Fruit fly (Drosophila melanogaster) whole organism, pupa: Measurements from ENCODE around the gene yellow-e2.

Source experiments
- CG13204 ChIP-seq: fragments of 200-800 bp; sonication (Bioruptor generic); optimal IDR thresholded peaks from 2 replicates; lab custom pipeline; 2018; ENCODE audit warnings: missing biosample characterization, mild to moderate bottlenecking, missing genetic modification characterization, moderate library complexity
- CG32121 ChIP-seq: fragments of 200-800 bp; sonication (Bioruptor generic); IDR thresholded peaks from 2 replicates; pipeline ENCODE4 v1.3.6; 2022; ENCODE audit warnings: missing biosample characterization, missing genetic modification characterization
- CG4496 ChIP-seq: fragments of 200-800 bp; sonication (Bioruptor generic); IDR thresholded peaks from 3 replicates; pipeline ENCODE4 v1.3.6; 2022; ENCODE audit warnings: missing biosample characterization, missing genetic modification characterization
- CG8159 ChIP-seq: fragments of 200-800 bp; sonication (Bioruptor generic); optimal IDR thresholded peaks from 3 replicates; lab custom pipeline; 2018; ENCODE audit warnings: missing biosample characterization, mild to moderate bottlenecking, missing genetic modification characterization, moderate library complexity
- EcR ChIP-seq: fragments of 200-800 bp; sonication (Bioruptor generic); optimal IDR thresholded peaks from 3 replicates; lab custom pipeline; 2019; ENCODE audit warnings: missing biosample characterization, missing genetic modification characterization, mild to moderate bottlenecking, moderate library complexity, missing genetic modification reagents
- Ets98B ChIP-seq: fragments of 200-800 bp; sonication (Bioruptor generic); IDR thresholded peaks from 2 replicates; pipeline ENCODE4 v1.3.6; 2022; ENCODE audit warnings: missing biosample characterization, missing genetic modification characterization
- Pif1A ChIP-seq: fragments of 200-800 bp; sonication (Bioruptor generic); optimal IDR thresholded peaks from 3 replicates; lab custom pipeline; 2016; ENCODE audit warnings: missing biosample characterization, missing genetic modification characterization
- Pif1B ChIP-seq: fragments of 200-800 bp; sonication (Bioruptor generic); optimal IDR thresholded peaks from 3 replicates; lab custom pipeline; 2016; ENCODE audit warnings: missing biosample characterization, missing genetic modification characterization

DNA sequence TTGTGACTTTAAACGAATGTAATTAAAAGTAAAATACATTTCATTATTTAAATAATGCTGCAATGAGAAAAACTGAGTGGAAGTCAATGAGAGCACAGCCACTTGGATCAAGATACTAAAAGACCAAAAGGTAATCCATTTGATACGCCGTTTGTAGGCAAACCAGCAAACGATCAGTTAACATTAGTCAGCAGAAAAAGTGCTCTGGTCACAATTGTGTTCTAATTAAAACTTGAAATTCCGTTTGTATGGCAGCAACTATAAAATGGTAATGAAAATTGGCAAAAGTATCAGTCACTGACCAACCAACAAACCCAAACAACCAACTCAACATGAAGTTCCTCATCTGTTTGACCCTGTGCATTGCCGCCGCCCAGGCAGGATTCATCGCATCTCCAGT, 9.3 kb downstream of the yellow-e2 start, which contains the start of gene CG14377:
- no peak for TF ChIP-seq CG4496 (GFP tag; lab: Robert Waterston, UW)
- TF ChIP-seq CG8159 (tag; lab: Kevin White, UChicago): no peak
- no peak for TF ChIP-seq Pif1A (GFP tag; lab: Kevin White, UChicago)
- no peak for TF ChIP-seq Pif1B (GFP tag; lab: Kevin White, UChicago)
- TF ChIP-seq CG32121 (GFP tag; lab: Robert Waterston, UW): no peak
- no peak for TF ChIP-seq CG13204 (GFP tag; lab: Kevin White, UChicago)
- TF ChIP-seq EcR (GFP tag; lab: Kevin White, UChicago): no peak
- no peak for TF ChIP-seq Ets98B (GFP tag; lab: Robert Waterston, UW)
